Fruit fly (Drosophila melanogaster): ENCODE data around the gene Nazo.

DNA sequence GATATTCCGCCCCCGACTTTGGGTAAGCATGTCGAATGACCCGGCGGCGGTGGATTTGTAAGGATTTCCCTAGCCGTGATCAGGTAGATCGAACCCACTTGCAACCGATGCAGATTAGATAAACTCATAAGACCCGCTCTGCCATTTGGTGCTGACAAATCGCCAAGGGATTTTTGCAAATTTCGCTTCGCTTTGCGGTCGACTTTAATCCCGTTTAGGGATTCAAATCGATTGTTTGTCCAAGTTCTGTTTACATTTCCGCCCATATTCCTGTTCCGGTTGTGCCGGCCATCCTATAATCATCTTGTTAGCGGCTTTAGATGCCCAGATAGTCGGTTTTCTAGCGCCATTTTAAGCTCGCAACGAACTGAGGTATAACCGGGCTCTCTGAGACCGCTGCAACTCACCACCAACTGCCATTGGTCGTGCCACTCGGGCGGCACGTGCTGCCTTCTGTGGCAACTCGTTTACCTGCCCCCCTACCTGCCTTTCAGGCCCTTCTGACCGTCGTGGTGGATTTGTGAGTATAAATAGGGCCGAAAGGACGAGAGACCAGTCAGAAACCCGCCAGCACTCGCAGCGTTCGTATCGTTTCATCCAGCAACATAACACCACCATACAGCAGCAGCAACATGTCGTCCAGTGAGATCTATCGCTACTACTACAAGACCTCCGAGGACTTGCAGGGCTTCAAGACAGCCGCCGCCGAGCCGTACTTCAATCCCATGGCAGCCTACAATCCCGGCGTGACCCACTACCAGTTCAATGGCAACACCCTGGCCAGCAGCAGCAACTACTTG lies 10.0 kb upstream of the Nazo start, which contains the start of gene ato:
- TF ChIP-seq CG3032 (tag; optimal IDR thresholded peaks at IDR 0.05) (no peak), CG6808 (GFP tag; optimal IDR thresholded peaks at IDR 0.05) (no peak), lz (GFP tag; optimal IDR thresholded peaks at IDR 0.05) (no peak), dac (GFP tag; optimal IDR thresholded peaks at IDR 0.05) (no peak), Hr4 (GFP tag; optimal IDR thresholded peaks at IDR 0.05) (no peak), OdsH (GFP tag; optimal IDR thresholded peaks at IDR 0.05) (no peak), Sox102F (GFP tag; optimal IDR thresholded peaks at IDR 0.05) (no peak), CG11294 (GFP tag; IDR thresholded peaks at IDR 0.05) (no peak), CG10631 (GFP tag; optimal IDR thresholded peaks at IDR 0.05) (no peak), CG34406 (GFP tag; optimal IDR thresholded peaks at IDR 0.05) (no peak), CG7368 (GFP tag; optimal IDR thresholded peaks at IDR 0.05) (no peak), CG8119 (GFP tag; IDR thresholded peaks at IDR 0.05) (no peak)
